Fruit fly (Drosophila melanogaster): Measurements from ENCODE around the gene CG7133.

CG7133 gene

DNA sequence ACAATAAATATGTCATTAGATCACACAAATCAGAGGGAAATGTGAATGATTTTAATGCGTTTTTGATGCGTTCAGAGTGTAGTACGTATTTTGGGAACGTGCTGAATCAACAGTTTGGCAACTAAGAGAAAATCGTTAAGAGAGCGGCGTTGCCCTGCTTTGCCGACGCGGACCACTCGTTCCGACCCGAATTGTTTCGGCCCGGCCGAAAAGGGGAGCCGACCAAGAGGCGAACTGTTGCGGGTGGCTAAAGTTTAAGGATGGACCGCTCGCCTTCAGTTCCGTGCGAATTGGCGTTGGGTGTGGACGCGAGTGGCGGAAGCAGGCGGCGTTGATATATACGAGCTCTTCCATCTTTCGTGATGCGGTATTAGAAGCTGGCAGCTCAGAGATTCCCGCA, 39.6 kb downstream of the CG7133 start, which contains the start of gene Oct-TyrR:
Oct-TyrR (plus strand) TSS at position 287 of the 400 bp plus-strand sequence.
- no peak for TF ChIP-seq toe (GFP tag; optimal IDR thresholded peaks at IDR 0.05)
- TF ChIP-seq Crg-1 (GFP tag; optimal IDR thresholded peaks at IDR 0.05) = no peak
- TF ChIP-seq CG5204 (GFP tag; optimal IDR thresholded peaks at IDR 0.05) = no peak
- TF ChIP-seq CG11617 (GFP tag; optimal IDR thresholded peaks at IDR 0.05) = no peak
- TF ChIP-seq Hr96 (GFP tag; optimal IDR thresholded peaks at IDR 0.05) = no peak
- TF ChIP-seq Mnt (GFP tag; optimal IDR thresholded peaks at IDR 0.05) = no peak
- no peak for TF ChIP-seq cnc (optimal IDR thresholded peaks at IDR 0.05)
- no peak for TF ChIP-seq Clk (GFP tag; optimal IDR thresholded peaks at IDR 0.05)
- no peak for TF ChIP-seq bab1 (GFP tag; optimal IDR thresholded peaks at IDR 0.05)
- no peak for TF ChIP-seq kay (GFP tag; ENCODE audit: borderline replicate concordance)
- TF ChIP-seq cic (GFP tag; optimal IDR thresholded peaks at IDR 0.05) = no peak

DNA sequence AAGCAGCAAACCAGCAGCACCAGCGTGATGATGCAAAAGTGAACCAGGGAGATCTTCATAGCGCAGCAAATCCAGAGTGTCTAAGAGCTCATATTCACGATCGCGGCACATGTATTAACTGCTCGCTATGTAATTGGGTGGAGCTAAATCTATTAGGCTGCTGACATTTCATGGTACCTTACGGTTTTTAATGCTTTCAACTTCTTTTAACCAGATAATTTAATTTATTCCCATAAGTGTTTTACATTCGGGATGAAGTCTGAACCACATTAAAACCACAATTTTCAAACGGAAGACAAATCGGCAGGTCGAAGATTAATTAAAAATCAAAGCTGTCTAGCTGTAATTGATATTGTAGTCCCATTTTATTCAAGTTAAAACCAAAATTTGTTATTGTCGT, 44.7 kb downstream of the CG7133 start, which contains the start of gene CG43392:
CG43392 (minus strand) TSS at position 101 of the 400 bp plus-strand sequence.
- no peak for TF ChIP-seq ovo (GFP tag; optimal IDR thresholded peaks at IDR 0.05)
- TF ChIP-seq Hr96 (GFP tag; optimal IDR thresholded peaks at IDR 0.05) = no peak
- no peak for TF ChIP-seq CG12768 (GFP tag; optimal IDR thresholded peaks at IDR 0.05)
- TF ChIP-seq pad (GFP tag; optimal IDR thresholded peaks at IDR 0.05) = no peak
- TF ChIP-seq kay (GFP tag; ENCODE audit: borderline replicate concordance) = no peak
- no peak for TF ChIP-seq Crg-1 (GFP tag; optimal IDR thresholded peaks at IDR 0.05)
- TF ChIP-seq CG1620 (GFP tag; optimal IDR thresholded peaks at IDR 0.05) = no peak
- TF ChIP-seq Mnt (GFP tag; optimal IDR thresholded peaks at IDR 0.05) = no peak
- TF ChIP-seq CG11617 (GFP tag; optimal IDR thresholded peaks at IDR 0.05) = no peak
- TF ChIP-seq tj (GFP tag; optimal IDR thresholded peaks at IDR 0.05) = no peak

DNA sequence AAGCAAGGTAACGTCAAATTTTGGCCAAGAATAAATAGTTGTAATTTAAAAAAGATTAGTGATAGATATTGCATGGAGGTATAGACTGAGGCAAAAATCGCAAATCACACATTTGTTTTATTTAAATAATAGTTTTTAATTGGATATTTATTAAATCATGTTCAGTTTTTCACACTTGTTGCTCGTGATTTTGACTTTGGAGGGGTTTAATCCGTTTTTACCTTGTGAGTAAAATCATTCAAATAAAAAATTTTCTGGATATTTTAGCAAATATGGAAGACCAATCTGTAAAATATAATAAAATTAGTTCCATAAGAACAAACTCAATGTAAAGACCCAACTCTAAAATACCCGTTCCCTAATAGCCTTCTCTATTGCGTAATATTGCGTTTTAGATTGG, 46.1 kb downstream of the CG7133 start, which contains the start of gene CG7140:
CG7140 (minus strand) TSS at position 101 of the 400 bp plus-strand sequence.
- TF ChIP-seq CG14711 (tag; optimal IDR thresholded peaks at IDR 0.05) (no peak), cic (GFP tag; optimal IDR thresholded peaks at IDR 0.05) (no peak), Clk (GFP tag; optimal IDR thresholded peaks at IDR 0.05) (no peak), CG11617 (GFP tag; optimal IDR thresholded peaks at IDR 0.05) (no peak), kay (GFP tag; ENCODE audit: borderline replicate concordance) (no peak), Mnt (GFP tag; optimal IDR thresholded peaks at IDR 0.05) (no peak), CG12768 (GFP tag; optimal IDR thresholded peaks at IDR 0.05) (no peak), CG1620 (GFP tag; optimal IDR thresholded peaks at IDR 0.05) (no peak), Hr96 (GFP tag; optimal IDR thresholded peaks at IDR 0.05) (no peak), CG33017 (tag; optimal IDR thresholded peaks at IDR 0.05) (no peak), CG7045 (GFP tag; optimal IDR thresholded peaks at IDR 0.05) (no peak), pad (GFP tag; optimal IDR thresholded peaks at IDR 0.05) (no peak), CG5204 (GFP tag; optimal IDR thresholded peaks at IDR 0.05) (no peak), tj (GFP tag; optimal IDR thresholded peaks at IDR 0.05) (no peak), cnc (optimal IDR thresholded peaks at IDR 0.05) (no peak), toe (GFP tag; optimal IDR thresholded peaks at IDR 0.05) (no peak)
